Worm (Caenorhabditis elegans) whole organism, young adult: ENCODE measurements around the gene efhc-1.

ENCODE experiments used
- C17E4.6 ChIP-seq: fragments of 200-800 bp; sonication (Bioruptor generic); IDR thresholded peaks from 2 replicates; pipeline ENCODE4 v1.3.6; 2022; ENCODE audit warnings: missing genetic modification reagents, missing genetic modification characterization, missing compliant biosample characterization
- D2030.7 ChIP-seq: fragments of 200-800 bp; sonication (Bioruptor generic); IDR thresholded peaks from 2 replicates; pipeline ENCODE4 v1.3.6; 2022; ENCODE audit warnings: missing genetic modification reagents, missing genetic modification characterization, missing compliant biosample characterization
- F57A8.1 ChIP-seq: fragments of 200-800 bp; sonication (Bioruptor generic); optimal IDR thresholded peaks from 2 replicates; lab custom pipeline; 2018; ENCODE audit warnings: mild to moderate bottlenecking, missing genetic modification characterization, moderate library complexity, missing compliant biosample characterization
- K12H6.12 ChIP-seq: fragments of 200-800 bp; sonication (Bioruptor generic); optimal IDR thresholded peaks from 2 replicates; lab custom pipeline; 2018; ENCODE audit warnings: mild to moderate bottlenecking, missing genetic modification characterization, missing compliant biosample characterization
- T07F8.4 ChIP-seq: sonication (generic microtip); optimal IDR thresholded peaks from 2 replicates; lab custom pipeline; 2016; ENCODE audit warnings: mild to moderate bottlenecking, missing genetic modification characterization, moderate library complexity, missing compliant biosample characterization
- Y53G8AR.9 ChIP-seq: fragments of 200-800 bp; sonication (Bioruptor generic); conservative IDR thresholded peaks from 2 replicates; pipeline ENCODE4 v1.3.6; 2022; ENCODE audit warnings: missing genetic modification reagents, missing genetic modification characterization, missing compliant biosample characterization
- Y95B8A.8 ChIP-seq: fragments of 200-800 bp; sonication (Bioruptor generic); IDR thresholded peaks from 2 replicates; pipeline ENCODE4 v1.3.6; 2022; ENCODE audit warnings: missing genetic modification reagents, missing genetic modification characterization, missing compliant biosample characterization
- akir-1 ChIP-seq: fragments of 200-800 bp; sonication (Bioruptor generic); optimal IDR thresholded peaks from 2 replicates; lab custom pipeline; 2018; ENCODE audit warnings: mild to moderate bottlenecking, missing genetic modification characterization, moderate library complexity, missing compliant biosample characterization
- ama-1 ChIP-seq, 3 experiments: fragments of 150-350 bp in 1 of 3; sonication (generic microtip) in 2 of 3; optimal IDR thresholded peaks; 2 replicates each; lab custom pipeline; 2014 to 2018; ENCODE audit warnings: missing biosample characterization in 2 of 3, missing genetic modification characterization in 2 of 3, missing genetic modification reagents in 2 of 3
- aptf-2 ChIP-seq: fragments of 200-800 bp; sonication (Bioruptor generic); conservative IDR thresholded peaks from 2 replicates; pipeline ENCODE4 v1.3.6; 2022; ENCODE audit warnings: missing genetic modification reagents, missing genetic modification characterization, missing compliant biosample characterization
- cebp-1 ChIP-seq, 2 experiments: fragments of 200-800 bp in 1 of 2; sonication (Bioruptor generic) in 1 of 2; sonication (generic microtip) in 1 of 2; IDR thresholded peaks in 1 of 2; optimal IDR thresholded peaks in 1 of 2; 2 replicates each; pipeline versions ENCODE4 v1.3.6 to Lab custom; 2017 to 2022; ENCODE audit warnings: missing compliant biosample characterization in 2 of 2, missing genetic modification characterization in 2 of 2, mild to moderate bottlenecking in 1 of 2, missing genetic modification reagents in 1 of 2, moderate library complexity in 1 of 2
- ceh-100 ChIP-seq: fragments of 200-800 bp; sonication (Bioruptor generic); IDR thresholded peaks from 2 replicates; pipeline ENCODE4 v1.3.6; 2022; ENCODE audit warnings: missing genetic modification reagents, missing genetic modification characterization, missing compliant biosample characterization
- ceh-40 ChIP-seq: fragments of 200-800 bp; sonication (Bioruptor generic); IDR thresholded peaks from 2 replicates; pipeline ENCODE4 v1.3.6; 2022; ENCODE audit warnings: missing genetic modification characterization, missing compliant biosample characterization
- ceh-58 ChIP-seq: fragments of 200-800 bp; sonication (Bioruptor generic); IDR thresholded peaks from 2 replicates; pipeline ENCODE4 v1.3.6; 2022; ENCODE audit warnings: missing genetic modification characterization, missing compliant biosample characterization
- egrh-3 ChIP-seq: fragments of 200-800 bp; sonication (Bioruptor generic); IDR thresholded peaks from 2 replicates; pipeline ENCODE4 v1.3.6; 2022; ENCODE audit warnings: missing genetic modification reagents, missing genetic modification characterization, missing compliant biosample characterization
- hlh-12 ChIP-seq: sonication (generic microtip); optimal IDR thresholded peaks from 2 replicates; lab custom pipeline; 2016; ENCODE audit warnings: missing genetic modification characterization, missing compliant biosample characterization
- hmg-1.2 ChIP-seq: fragments of 200-800 bp; sonication (Bioruptor generic); IDR thresholded peaks from 2 replicates; pipeline ENCODE4 v1.3.6; 2022; ENCODE audit warnings: missing genetic modification reagents, missing genetic modification characterization, missing compliant biosample characterization
- hsf-1 ChIP-seq: fragments of 200-800 bp; sonication (Bioruptor generic); IDR thresholded peaks from 2 replicates; pipeline ENCODE4 v1.3.6; 2022; ENCODE audit warnings: missing genetic modification reagents, missing genetic modification characterization, missing compliant biosample characterization
- lsy-27 ChIP-seq: sonication (generic microtip); optimal IDR thresholded peaks from 2 replicates; lab custom pipeline; 2017; ENCODE audit warnings: missing genetic modification characterization, mild to moderate bottlenecking, missing compliant biosample characterization, antibody characterized with exemption, missing genotype, borderline replicate concordance; ENCODE audit not compliant: insufficient read depth
- madf-3 ChIP-seq: fragments of 200-800 bp; sonication (Bioruptor generic); IDR thresholded peaks from 2 replicates; pipeline ENCODE4 v1.3.6; 2022; ENCODE audit warnings: missing genetic modification reagents, missing genetic modification characterization, missing compliant biosample characterization
- nfyb-1 ChIP-seq: fragments of 200-800 bp; sonication (Bioruptor generic); IDR thresholded peaks from 2 replicates; pipeline ENCODE4 v1.3.6; 2022; ENCODE audit warnings: missing genetic modification reagents, missing genetic modification characterization, missing compliant biosample characterization
- nhr-90 ChIP-seq: sonication (generic microtip); optimal IDR thresholded peaks from 2 replicates; lab custom pipeline; 2016; ENCODE audit warnings: missing genotype, mild to moderate bottlenecking, missing genetic modification characterization, missing compliant biosample characterization
- sdz-38 ChIP-seq: sonication (generic microtip); optimal IDR thresholded peaks from 2 replicates; lab custom pipeline; 2016; ENCODE audit warnings: missing genotype, missing genetic modification characterization, missing compliant biosample characterization
- snpc-1.3 ChIP-seq: sonication (generic microtip); optimal IDR thresholded peaks from 2 replicates; lab custom pipeline; 2017; ENCODE audit warnings: missing genetic modification characterization, mild to moderate bottlenecking, missing compliant biosample characterization, antibody characterized with exemption, moderate library complexity, missing genotype, missing genetic modification reagents; ENCODE audit not compliant: insufficient read depth
- tbp1 ChIP-seq: fragments of 200-800 bp; sonication (Bioruptor generic); optimal IDR thresholded peaks from 2 replicates; lab custom pipeline; 2018; ENCODE audit warnings: mild to moderate bottlenecking, missing genetic modification characterization, missing compliant biosample characterization
- unc-130 ChIP-seq: sonication (generic microtip); optimal IDR thresholded peaks from 2 replicates; lab custom pipeline; 2016; ENCODE audit warnings: missing genetic modification reagents, missing genetic modification characterization, missing compliant biosample characterization
- zfh-2 ChIP-seq: fragments of 200-800 bp; sonication (Bioruptor generic); conservative IDR thresholded peaks from 2 replicates; pipeline ENCODE4 v1.3.6; 2022; ENCODE audit warnings: missing genetic modification reagents, missing genetic modification characterization, missing compliant biosample characterization
- zim-3 ChIP-seq: sonication (generic microtip); optimal IDR thresholded peaks from 2 replicates; lab custom pipeline; 2017; ENCODE audit warnings: mild to moderate bottlenecking, missing genetic modification characterization, moderate library complexity, missing compliant biosample characterization
- ztf-18 ChIP-seq: sonication (generic microtip); optimal IDR thresholded peaks from 2 replicates; lab custom pipeline; 2016; ENCODE audit warnings: missing genotype, mild to moderate bottlenecking, missing genetic modification characterization, missing compliant biosample characterization
- ztf-28 ChIP-seq: fragments of 200-800 bp; sonication (Bioruptor generic); IDR thresholded peaks from 2 replicates; pipeline ENCODE4 v1.3.6; 2022; ENCODE audit warnings: missing genetic modification reagents, missing genetic modification characterization, missing compliant biosample characterization

The efhc-1 gene

ce11 chrX:10355650-10356049, 2.5 kb upstream of the efhc-1 start, which contains the start of gene R07E3.7 (continued):
- no peak for TF ChIP-seq zim-3
- no peak for TF ChIP-seq hmg-1.2
- TF ChIP-seq hlh-12: no peak

ce11 chrX:10372556-10372955, 14.4 kb downstream of the efhc-1 start, which contains the start of gene Y49A10A.2:
Gene Y49A10A.2, minus strand, starts transcription at chrX:10372664.
- TF ChIP-seq nfyb-1 (0 out of 2 replicates have a peak, but pooled peaks have one; percentile 18), tbp1 (GFP tag; lab: Kevin White, UChicago) (no peak), egrh-3 (GFP tag; lab: Robert Waterston, UW) (no peak), cebp-1 (GFP tag; IDR thresholded peaks at IDR 0.05; lab: Robert Waterston, UW) (no peak), cebp-1 (tag; optimal IDR thresholded peaks at IDR 0.05; lab: Kevin White, UChicago) (peak; percentile 27), zfh-2 (GFP tag; lab: Robert Waterston, UW) (peak; percentile 41; the same call in 1 of the 2 replicates), lsy-27 (tag; lab: Kevin White, UChicago) (no peak), unc-130 (GFP tag; lab: Kevin White, UChicago) (no peak), hmg-1.2 (peak; percentile 78), ztf-28 (GFP tag; lab: Robert Waterston, UW) (no peak), K12H6.12 (tag; lab: Kevin White, UChicago) (peak; percentile 5), Y95B8A.8 (GFP tag; lab: Robert Waterston, UW) (no peak)

ce11 chrX:10373581-10373980, 15.4 kb downstream of the efhc-1 start:
- TF ChIP-seq nhr-90 (tag; lab: Kevin White, UChicago): no peak
- TF ChIP-seq T07F8.4 (tag; lab: Kevin White, UChicago): no peak
- TF ChIP-seq tbp1 (GFP tag; lab: Kevin White, UChicago): no peak
- no peak for TF ChIP-seq snpc-1.3 (tag; lab: Kevin White, UChicago)
- TF ChIP-seq akir-1: no peak
- TF ChIP-seq zfh-2 (GFP tag; lab: Robert Waterston, UW): peak; percentile 77
- TF ChIP-seq madf-3 (GFP tag; lab: Robert Waterston, UW): 0 out of 2 replicates have a peak, but pooled peaks have one; percentile 58
- no peak for TF ChIP-seq C17E4.6 (GFP tag; lab: Robert Waterston, UW)
- no peak for TF ChIP-seq ceh-58 (GFP tag; lab: Robert Waterston, UW)

- TF ChIP-seq ama-1 (optimal IDR thresholded peaks at IDR 0.05; lab: Kevin White, UChicago) (no peak), ama-1 (GFP tag; optimal IDR thresholded peaks at IDR 0.05; lab: Kevin White, UChicago) (no peak), aptf-2 (no peak), K12H6.12 (tag; lab: Kevin White, UChicago) (no peak), ztf-18 (tag; lab: Kevin White, UChicago) (no peak), tbp1 (GFP tag; lab: Kevin White, UChicago) (no peak), snpc-1.3 (tag; lab: Kevin White, UChicago) (no peak), ceh-40 (GFP tag; lab: Robert Waterston, UW) (no peak), D2030.7 (GFP tag; lab: Robert Waterston, UW) (no peak), F57A8.1 (GFP tag; lab: Kevin White, UChicago) (no peak), ceh-58 (GFP tag; lab: Robert Waterston, UW) (no peak), ceh-100 (GFP tag; lab: Robert Waterston, UW) (no peak), sdz-38 (tag; lab: Kevin White, UChicago) (no peak), lsy-27 (tag; lab: Kevin White, UChicago) (no peak), Y53G8AR.9 (GFP tag; lab: Robert Waterston, UW) (no peak), hsf-1 (GFP tag; lab: Robert Waterston, UW) (no peak)
Observed at ce11 chrX:10376989-10377388, 18.8 kb downstream of the efhc-1 start.
